Worm (Caenorhabditis elegans): ENCODE data around the gene pals-40.
"Not testable (repeated sequence)": the region's sequence is repeated elsewhere in the genome, so short reads cannot be mapped to it uniquely, and the experiment has no call there.

DNA sequence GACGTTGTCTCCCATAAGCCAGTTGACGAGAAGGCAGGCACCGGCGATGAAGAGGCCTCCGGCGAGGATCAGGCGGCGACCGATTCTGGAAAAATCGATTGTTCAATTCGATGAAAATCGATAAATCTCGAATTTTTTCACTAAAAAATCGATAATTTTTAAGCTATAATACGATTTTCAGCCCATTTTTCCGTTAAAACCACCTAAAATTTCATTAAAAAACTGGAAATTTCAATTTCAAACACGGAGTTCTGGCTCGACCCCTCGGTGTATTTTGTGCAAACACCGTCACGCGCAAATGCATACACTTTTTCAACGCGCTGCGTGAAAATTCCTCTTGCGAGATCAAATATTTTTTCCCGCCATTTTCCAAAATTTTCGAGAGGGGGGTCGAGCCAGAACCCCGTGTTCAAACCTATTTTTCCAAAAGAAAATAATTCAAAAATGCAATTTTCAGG, 42.6 kb upstream of the pals-40 start:
- TF ChIP-seq lin-39 (tag; optimal IDR thresholded peaks at IDR 0.05); mep-1 (tag; optimal IDR thresholded peaks at IDR 0.05); skn-1 (tag; optimal IDR thresholded peaks at IDR 0.05); ama-1 (optimal IDR thresholded peaks at IDR 0.05); unc-62 (GFP tag; optimal IDR thresholded peaks at IDR 0.05 in 1 of 2); unc-62 (tag; optimal IDR thresholded peaks at IDR 0.05); Y5F2A.4 (GFP tag; optimal IDR thresholded peaks at IDR 0.05); snpc-4 (tag; optimal IDR thresholded peaks at IDR 0.05); F37D6.2 (tag; optimal IDR thresholded peaks at IDR 0.05); ztf-11 (tag; optimal IDR thresholded peaks at IDR 0.05): not testable (repeated sequence)

All from whole organism, L4 larva.